Fruit fly (Drosophila melanogaster) whole organism, embryonic: ENCODE measurements around the gene CG45081.

Source experiments
- CG10959 ChIP-seq: fragments of 200-800 bp; sonication (Bioruptor generic); IDR thresholded peaks from 2 replicates; pipeline ENCODE4 v1.3.6; 2022; ENCODE audit warnings: missing biosample characterization, missing genetic modification characterization
- CG11504 ChIP-seq: fragments of 200-800 bp; sonication (Bioruptor generic); optimal IDR thresholded peaks from 3 replicates; lab custom pipeline; 2019; ENCODE audit warnings: missing biosample characterization, mild to moderate bottlenecking, missing genetic modification characterization, moderate library complexity
- CG11696 ChIP-seq: fragments of 200-800 bp; sonication (Bioruptor generic); IDR thresholded peaks from 2 replicates; pipeline ENCODE4 v1.3.6; 2022; ENCODE audit warnings: missing biosample characterization, missing genetic modification characterization
- CG12155 ChIP-seq: fragments of 200-800 bp; sonication (Bioruptor generic); optimal IDR thresholded peaks from 3 replicates; lab custom pipeline; 2016; ENCODE audit warnings: missing biosample characterization, missing genetic modification characterization
- CG12219 ChIP-seq: fragments of 200-800 bp; sonication (Bioruptor generic); optimal IDR thresholded peaks from 3 replicates; lab custom pipeline; 2018; ENCODE audit warnings: missing biosample characterization, mild to moderate bottlenecking, missing genetic modification characterization
- CG1603 ChIP-seq: fragments of 200-800 bp; sonication (Bioruptor generic); optimal IDR thresholded peaks from 2 replicates; lab custom pipeline; 2019; ENCODE audit warnings: missing biosample characterization, mild to moderate bottlenecking, missing genetic modification characterization, moderate library complexity
- CG17361 ChIP-seq: fragments of 200-800 bp; sonication (Bioruptor generic); IDR thresholded peaks from 3 replicates; pipeline ENCODE4 v1.3.6; 2022; ENCODE audit warnings: missing biosample characterization, missing genetic modification characterization
- CG2875 ChIP-seq: fragments of 200-800 bp; sonication (Bioruptor generic); optimal IDR thresholded peaks from 2 replicates; lab custom pipeline; 2017; ENCODE audit warnings: missing biosample characterization, mild to moderate bottlenecking, missing genetic modification characterization, missing genetic modification reagents
- CG2889 ChIP-seq: fragments of 200-800 bp; sonication (Bioruptor generic); IDR thresholded peaks from 3 replicates; pipeline ENCODE4 v1.3.6; 2022; ENCODE audit warnings: missing biosample characterization, missing genetic modification characterization
- CG3281 ChIP-seq: fragments of 200-800 bp; sonication (Bioruptor generic); optimal IDR thresholded peaks from 3 replicates; lab custom pipeline; 2017; ENCODE audit warnings: missing biosample characterization, mild to moderate bottlenecking, missing genetic modification characterization
- CG3407 ChIP-seq: fragments of 200-800 bp; sonication (Bioruptor generic); optimal IDR thresholded peaks from 2 replicates; lab custom pipeline; 2018; ENCODE audit warnings: missing biosample characterization, mild to moderate bottlenecking, missing genetic modification characterization
- CG34422 ChIP-seq: fragments of 200-800 bp; sonication (Bioruptor generic); IDR thresholded peaks from 3 replicates; pipeline ENCODE4 v1.3.6; 2022; ENCODE audit warnings: missing biosample characterization, missing genetic modification characterization
- CG42726 ChIP-seq: fragments of 200-800 bp; sonication (Bioruptor generic); IDR thresholded peaks from 2 replicates; pipeline ENCODE4 v1.3.6; 2022; ENCODE audit warnings: missing biosample characterization, missing genetic modification characterization; ENCODE audit not compliant: partially characterized antibody
- CG4730 ChIP-seq: fragments of 200-800 bp; sonication (Bioruptor generic); IDR thresholded peaks from 2 replicates; pipeline ENCODE4 v1.3.6; 2022; ENCODE audit warnings: missing biosample characterization, missing genetic modification characterization
- CG6654 ChIP-seq: fragments of 200-800 bp; sonication (Bioruptor generic); optimal IDR thresholded peaks from 2 replicates; lab custom pipeline; 2017; ENCODE audit warnings: missing biosample characterization, mild to moderate bottlenecking, missing genetic modification characterization
- CG6791 ChIP-seq: fragments of 200-800 bp; sonication (Bioruptor generic); IDR thresholded peaks from 3 replicates; pipeline ENCODE4 v1.3.6; 2022; ENCODE audit warnings: missing biosample characterization, missing genetic modification characterization; ENCODE audit not compliant: partially characterized antibody
- CG7987 ChIP-seq: fragments of 200-800 bp; sonication (Bioruptor generic); optimal IDR thresholded peaks from 2 replicates; lab custom pipeline; 2018; ENCODE audit warnings: missing biosample characterization, mild to moderate bottlenecking, missing genetic modification characterization, moderate library complexity
- CG8290 ChIP-seq, 3 experiments: fragments of 200-800 bp; sonication (Bioruptor generic); optimal IDR thresholded peaks; 2 replicates each; lab custom pipeline; 2016 to 2019; ENCODE audit warnings: missing biosample characterization in 3 of 3, missing genetic modification characterization in 3 of 3, mild to moderate bottlenecking in 2 of 3, moderate library complexity in 1 of 3
- Deaf1 ChIP-seq: fragments of 200-800 bp; optimal IDR thresholded peaks from 3 replicates; lab custom pipeline; 2019; ENCODE audit warnings: missing biosample characterization, mild to moderate bottlenecking, missing genetic modification characterization, moderate library complexity
- Doc3 ChIP-seq: fragments of 200-800 bp; sonication (Bioruptor generic); IDR thresholded peaks from 3 replicates; pipeline ENCODE4 v1.3.6; 2022; ENCODE audit warnings: missing biosample characterization, missing genetic modification characterization; ENCODE audit not compliant: partially characterized antibody
- H2.0 ChIP-seq: fragments of 200-800 bp; sonication (Bioruptor generic); IDR thresholded peaks from 2 replicates; pipeline ENCODE4 v1.3.6; 2022; ENCODE audit warnings: missing biosample characterization, missing genetic modification characterization
- HmgD ChIP-seq: fragments of 200-800 bp; sonication (Bioruptor generic); optimal IDR thresholded peaks from 3 replicates; lab custom pipeline; 2016; ENCODE audit warnings: missing biosample characterization, missing genetic modification characterization
- Hr78 ChIP-seq, 2 experiments: fragments of 200-800 bp in 1 of 2; fragments of >200 bp in 1 of 2; sonication (Bioruptor generic) in 1 of 2; optimal IDR thresholded peaks; 2 replicates each; lab custom pipeline; 2017 to 2019; ENCODE audit warnings: missing biosample characterization in 2 of 2, missing genetic modification characterization in 2 of 2, mild to moderate bottlenecking in 1 of 2, moderate library complexity in 1 of 2
- Mad ChIP-seq: fragments of 200-800 bp; sonication (Bioruptor generic); optimal IDR thresholded peaks from 2 replicates; lab custom pipeline; 2016; ENCODE audit warnings: missing biosample characterization, missing genetic modification characterization
- Med ChIP-seq: fragments of 200-800 bp; sonication (Bioruptor generic); peaks from one replicate; lab custom pipeline; 2016; ENCODE audit warnings: missing biosample characterization, missing genetic modification characterization, mild to moderate bottlenecking, inconsistent platforms, moderate library complexity
- NfI ChIP-seq: fragments of 200-800 bp; sonication (Bioruptor generic); optimal IDR thresholded peaks from 3 replicates; lab custom pipeline; 2018; ENCODE audit warnings: missing biosample characterization, mild to moderate bottlenecking, missing genetic modification characterization, moderate library complexity
- Ptx1 ChIP-seq: fragments of 200-800 bp; sonication (Bioruptor generic); IDR thresholded peaks from 2 replicates; pipeline ENCODE4 v1.3.6; 2022; ENCODE audit warnings: missing biosample characterization, missing genetic modification characterization
- Usf ChIP-seq: fragments of 200-800 bp; sonication (Bioruptor generic); optimal IDR thresholded peaks from 2 replicates; lab custom pipeline; 2017; ENCODE audit warnings: missing genotype, missing biosample characterization, missing genetic modification characterization
- ash1 ChIP-seq: fragments of 200-800 bp; sonication (Bioruptor generic); optimal IDR thresholded peaks from 2 replicates; lab custom pipeline; 2018; ENCODE audit warnings: missing biosample characterization, mild to moderate bottlenecking, missing genetic modification characterization
- bbx ChIP-seq: fragments of 200-800 bp; sonication (Bioruptor generic); IDR thresholded peaks from 2 replicates; pipeline ENCODE4 v1.3.6; 2022; ENCODE audit warnings: missing biosample characterization, missing genetic modification characterization; ENCODE audit not compliant: partially characterized antibody
- bsh ChIP-seq, 2 experiments: fragments of 200-800 bp; sonication (Bioruptor generic); optimal IDR thresholded peaks; 2 replicates each; lab custom pipeline; 2017 to 2018; ENCODE audit warnings: mild to moderate bottlenecking in 2 of 2, missing biosample characterization in 2 of 2, missing genetic modification characterization in 2 of 2, moderate library complexity in 1 of 2
- gem ChIP-seq: fragments of 200-800 bp; sonication (Bioruptor generic); optimal IDR thresholded peaks from 2 replicates; lab custom pipeline; 2019; ENCODE audit warnings: missing biosample characterization, mild to moderate bottlenecking, missing genetic modification characterization, moderate library complexity
- gfzf ChIP-seq: fragments of 200-800 bp; sonication (Bioruptor generic); optimal IDR thresholded peaks from 2 replicates; lab custom pipeline; 2016; ENCODE audit warnings: missing biosample characterization, mild to moderate bottlenecking, missing genetic modification characterization, moderate library complexity
- pan ChIP-seq, 4 experiments: fragments of >200 bp in 3 of 4; fragments of 200-800 bp in 1 of 4; sonication (Bioruptor generic) in 1 of 4; optimal IDR thresholded peaks in 3 of 4; IDR thresholded peaks in 1 of 4; 2 replicates each; pipeline versions ENCODE4 v1.3.6 to Lab custom; 2017 to 2022; ENCODE audit warnings: missing biosample characterization in 2 of 4, missing genetic modification characterization in 2 of 4, mixed read lengths in 1 of 4
- pzg ChIP-seq: fragments of 200-800 bp; sonication (Bioruptor generic); optimal IDR thresholded peaks from 3 replicates; lab custom pipeline; 2018; ENCODE audit warnings: missing biosample characterization, mild to moderate bottlenecking, missing genetic modification characterization, moderate library complexity
- run ChIP-seq: fragments of 200-800 bp; sonication (Bioruptor generic); optimal IDR thresholded peaks from 3 replicates; lab custom pipeline; 2018; ENCODE audit warnings: missing biosample characterization, mild to moderate bottlenecking, missing genetic modification characterization
- sd ChIP-seq: fragments of 200-800 bp; sonication (Bioruptor generic); optimal IDR thresholded peaks from 3 replicates; lab custom pipeline; 2018; ENCODE audit warnings: missing biosample characterization, mild to moderate bottlenecking, missing genetic modification characterization, moderate library complexity
- sima ChIP-seq: fragments of 200-800 bp; sonication (Bioruptor generic); optimal IDR thresholded peaks from 2 replicates; lab custom pipeline; 2016; ENCODE audit warnings: missing biosample characterization, missing genetic modification characterization
- slbo ChIP-seq: fragments of 200-800 bp; sonication (Bioruptor generic); IDR thresholded peaks from 2 replicates; pipeline ENCODE4 v1.3.6; 2022; ENCODE audit warnings: missing biosample characterization, missing genetic modification characterization
- sna ChIP-seq: fragments of 200-800 bp; sonication (Bioruptor generic); IDR thresholded peaks from 2 replicates; pipeline ENCODE4 v1.3.6; 2022; ENCODE audit warnings: missing biosample characterization, missing genetic modification characterization; ENCODE audit not compliant: partially characterized antibody
- sob ChIP-seq: fragments of 200-800 bp; sonication (Bioruptor generic); IDR thresholded peaks from 2 replicates; pipeline ENCODE4 v1.3.6; 2022; ENCODE audit warnings: missing biosample characterization, missing genetic modification characterization
- tll ChIP-seq, 2 experiments: fragments of 200-800 bp in 1 of 2; fragments of >200 bp in 1 of 2; sonication (Bioruptor generic) in 1 of 2; optimal IDR thresholded peaks; 2 replicates each; lab custom pipeline; 2017 to 2019; ENCODE audit warnings: missing biosample characterization in 2 of 2, missing genetic modification characterization in 2 of 2, mild to moderate bottlenecking in 1 of 2, moderate library complexity in 1 of 2
- trem ChIP-seq: fragments of 200-800 bp; optimal IDR thresholded peaks from 3 replicates; lab custom pipeline; 2019; ENCODE audit warnings: missing biosample characterization, mild to moderate bottlenecking, missing genetic modification characterization, moderate library complexity
- trh ChIP-seq: fragments of 200-800 bp; sonication (Bioruptor generic); optimal IDR thresholded peaks from 2 replicates; lab custom pipeline; 2016; ENCODE audit warnings: missing biosample characterization, missing genetic modification characterization
- unc-4 ChIP-seq: fragments of 200-800 bp; sonication (Bioruptor generic); IDR thresholded peaks from 2 replicates; pipeline ENCODE4 v1.3.6; 2022; ENCODE audit warnings: missing biosample characterization, missing genetic modification characterization; ENCODE audit not compliant: partially characterized antibody
- wor ChIP-seq: fragments of 200-800 bp; sonication (Bioruptor generic); IDR thresholded peaks from 2 replicates; pipeline ENCODE4 v1.3.6; 2022; ENCODE audit warnings: missing biosample characterization, missing genetic modification characterization

CG45081 gene

dm6 chr3L:19260278-19260803 lies 5.5 kb upstream of the CG45081 start, which contains the start of gene nes (continued):
- no peak for TF ChIP-seq sima (GFP tag; lab: Kevin White, UChicago)
- peak; percentile 25; the same call in 1 of the 2 replicates for TF ChIP-seq Ptx1 (GFP tag; lab: Robert Waterston, UW)
- TF ChIP-seq CG2875 (GFP tag; lab: Kevin White, UChicago): no peak
- TF ChIP-seq Doc3 (GFP tag; lab: Robert Waterston, UW): 0 out of 3 replicates have a peak, but pooled peaks have one; percentile 44
- peak; percentile 40 for TF ChIP-seq CG7987 (GFP tag; lab: Kevin White, UChicago)
- no peak for TF ChIP-seq unc-4 (GFP tag; lab: Robert Waterston, UW)
- peak in 1 of 2 experiments; percentile 80 for TF ChIP-seq Hr78 (GFP tag; optimal IDR thresholded peaks at IDR 0.05; lab: Kevin White, UChicago)
- TF ChIP-seq wor (GFP tag; lab: Robert Waterston, UW): no peak
- no peak for TF ChIP-seq CG11504 (tag; lab: Kevin White, UChicago)
- TF ChIP-seq CG4730 (GFP tag; lab: Robert Waterston, UW): no peak
- no peak for TF ChIP-seq tll (GFP tag; optimal IDR thresholded peaks at IDR 0.05; lab: Kevin White, UChicago)
- TF ChIP-seq sna (GFP tag; lab: Robert Waterston, UW): peak; percentile 48; the same call in 1 of the 2 replicates
- peak; percentile 49 for TF ChIP-seq CG1603 (tag; lab: Kevin White, UChicago)
- TF ChIP-seq CG2889: no peak
- peak; percentile 46; the same call in 1 of the 2 replicates for TF ChIP-seq sob (GFP tag; lab: Robert Waterston, UW)
- no peak for TF ChIP-seq CG6654 (GFP tag; lab: Kevin White, UChicago)
- no peak for TF ChIP-seq ash1
- TF ChIP-seq CG42726: no peak
- peak; percentile 71 for TF ChIP-seq gfzf (GFP tag; lab: Kevin White, UChicago)
- no peak for TF ChIP-seq Mad (GFP tag; lab: Kevin White, UChicago)
- TF ChIP-seq CG12219 (GFP tag; lab: Kevin White, UChicago): no peak
- TF ChIP-seq CG12155 (GFP tag; lab: Kevin White, UChicago): no peak

DNA sequence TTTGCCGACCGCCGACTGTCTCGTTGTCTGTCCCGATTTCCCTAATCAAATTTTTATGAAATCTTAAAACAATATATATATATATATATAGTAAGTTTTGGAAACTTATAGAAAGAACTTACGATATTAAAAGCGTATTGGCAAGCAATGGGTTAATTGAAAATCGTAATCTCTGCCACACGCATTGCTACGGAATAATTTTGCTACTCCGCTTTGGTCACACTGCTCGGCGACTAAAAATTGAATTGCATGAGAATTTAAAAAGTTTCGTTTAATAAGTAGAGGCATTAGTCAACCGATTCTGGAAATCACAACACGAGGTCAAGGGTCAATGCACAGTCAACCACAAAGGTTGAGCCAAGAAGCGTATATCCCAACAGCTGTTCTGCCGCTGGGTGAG lies 4.6 kb upstream of the CG45081 start, which contains the start of gene Bet1:
TSS of gene Bet1 (plus strand) at position 182 of the 400 bp plus-strand sequence.
- peak in 1 of 2 experiments; percentile 14 for TF ChIP-seq bsh (GFP tag; optimal IDR thresholded peaks at IDR 0.05; lab: Kevin White, UChicago)
- no peak for TF ChIP-seq CG6791 (GFP tag; lab: Robert Waterston, UW)
- TF ChIP-seq CG34422 (GFP tag; lab: Robert Waterston, UW): 0 out of 3 replicates have a peak, but pooled peaks have one; percentile 23
- peak; percentile 40; the same call in 1 of the 2 replicates for TF ChIP-seq H2.0 (GFP tag; lab: Robert Waterston, UW)
- TF ChIP-seq CG3407: no peak
- no peak for TF ChIP-seq CG11696 (GFP tag; lab: Robert Waterston, UW)
- peak; percentile 39; the same call in 1 of the 3 replicates for TF ChIP-seq CG17361
- TF ChIP-seq bbx (GFP tag; lab: Robert Waterston, UW): 0 out of 2 replicates have a peak, but pooled peaks have one; percentile 21
- no peak for TF ChIP-seq CG10959 (GFP tag; lab: Robert Waterston, UW)
- TF ChIP-seq slbo (GFP tag; lab: Robert Waterston, UW): peak; percentile 58
- peak; percentile 34 for TF ChIP-seq pzg (GFP tag; lab: Kevin White, UChicago)
- peak; percentile 11 for TF ChIP-seq Usf
- TF ChIP-seq trem (tag; lab: Kevin White, UChicago): peak; percentile 21
- no peak for TF ChIP-seq run (tag; lab: Kevin White, UChicago)
- TF ChIP-seq CG8290 (GFP tag; optimal IDR thresholded peaks at IDR 0.05; lab: Kevin White, UChicago): no peak
- TF ChIP-seq CG8290 (tag; optimal IDR thresholded peaks at IDR 0.05; lab: Kevin White, UChicago): peak in 1 of 2 experiments; percentile 4
- TF ChIP-seq trh: no peak
- no peak for TF ChIP-seq pan (optimal IDR thresholded peaks at IDR 0.05; lab: Kevin White, UChicago)
- peak in 1 of 2 experiments; percentile 41 for TF ChIP-seq pan (GFP tag; optimal IDR thresholded peaks at IDR 0.05 in 1 of 2, IDR thresholded peaks at IDR 0.05 in 1 of 2)
- no peak for TF ChIP-seq Deaf1
- TF ChIP-seq Med (GFP tag; lab: Kevin White, UChicago): peak; percentile 55
- TF ChIP-seq HmgD (GFP tag; lab: Kevin White, UChicago): no peak
- TF ChIP-seq Ptx1 (GFP tag; lab: Robert Waterston, UW): 0 out of 2 replicates have a peak, but pooled peaks have one; percentile 7
- no peak for TF ChIP-seq CG3281
- TF ChIP-seq sd (tag; lab: Kevin White, UChicago): no peak
- TF ChIP-seq NfI (GFP tag; lab: Kevin White, UChicago): peak; percentile 25
- TF ChIP-seq gem (tag; lab: Kevin White, UChicago): peak; percentile 20
